Fruit fly (Drosophila melanogaster) whole organism, pupa: ENCODE measurements around the gene Mcm6.

Experiments
- CG10348 ChIP-seq: fragments of 200-800 bp; sonication (Bioruptor generic); IDR thresholded peaks from 2 replicates; pipeline ENCODE4 v1.3.6; 2022; ENCODE audit warnings: missing biosample characterization, missing genetic modification characterization
- CG13204 ChIP-seq: fragments of 200-800 bp; sonication (Bioruptor generic); optimal IDR thresholded peaks from 2 replicates; lab custom pipeline; 2018; ENCODE audit warnings: missing biosample characterization, mild to moderate bottlenecking, missing genetic modification characterization, moderate library complexity
- CG14655 ChIP-seq: fragments of 200-800 bp; sonication (Bioruptor generic); optimal IDR thresholded peaks from 3 replicates; lab custom pipeline; 2017; ENCODE audit warnings: mild to moderate bottlenecking, missing biosample characterization, missing genetic modification reagents, missing genetic modification characterization
- CG15710 ChIP-seq: fragments of 200-800 bp; sonication (Bioruptor generic); optimal IDR thresholded peaks from 2 replicates; lab custom pipeline; 2018; ENCODE audit warnings: missing biosample characterization, mild to moderate bottlenecking, missing genetic modification characterization, moderate library complexity
- CG17806 ChIP-seq: fragments of 200-800 bp; sonication (Bioruptor generic); optimal IDR thresholded peaks from 2 replicates; lab custom pipeline; 2018; ENCODE audit warnings: missing biosample characterization, mild to moderate bottlenecking, missing genetic modification characterization, moderate library complexity
- CG34367 ChIP-seq: fragments of 200-800 bp; sonication (Bioruptor generic); optimal IDR thresholded peaks from 2 replicates; lab custom pipeline; 2018; ENCODE audit warnings: missing biosample characterization, mild to moderate bottlenecking, missing genetic modification characterization
- CG8159 ChIP-seq: fragments of 200-800 bp; sonication (Bioruptor generic); optimal IDR thresholded peaks from 3 replicates; lab custom pipeline; 2018; ENCODE audit warnings: missing biosample characterization, mild to moderate bottlenecking, missing genetic modification characterization, moderate library complexity
- CG8301 ChIP-seq: fragments of 200-800 bp; sonication (Bioruptor generic); optimal IDR thresholded peaks from 2 replicates; lab custom pipeline; 2018; ENCODE audit warnings: missing biosample characterization, mild to moderate bottlenecking, missing genetic modification characterization
- D1 ChIP-seq: fragments of 200-800 bp; sonication (Bioruptor generic); optimal IDR thresholded peaks from 2 replicates; lab custom pipeline; 2018; ENCODE audit warnings: missing biosample characterization, mild to moderate bottlenecking, missing genetic modification characterization, moderate library complexity
- EcR ChIP-seq: fragments of 200-800 bp; sonication (Bioruptor generic); optimal IDR thresholded peaks from 3 replicates; lab custom pipeline; 2019; ENCODE audit warnings: missing biosample characterization, missing genetic modification characterization, mild to moderate bottlenecking, moderate library complexity, missing genetic modification reagents
- Pif1B ChIP-seq: fragments of 200-800 bp; sonication (Bioruptor generic); optimal IDR thresholded peaks from 3 replicates; lab custom pipeline; 2016; ENCODE audit warnings: missing biosample characterization, missing genetic modification characterization
- fd96Ca ChIP-seq: fragments of 200-800 bp; sonication (Bioruptor generic); IDR thresholded peaks from 3 replicates; pipeline ENCODE4 v1.3.6; 2022; ENCODE audit warnings: missing biosample characterization, missing genetic modification characterization
- gl ChIP-seq: fragments of 200-800 bp; sonication (Bioruptor generic); optimal IDR thresholded peaks from 2 replicates; lab custom pipeline; 2018; ENCODE audit warnings: missing biosample characterization, mild to moderate bottlenecking, missing genetic modification characterization
- rn ChIP-seq: fragments of 200-800 bp; sonication (Bioruptor generic); IDR thresholded peaks from 2 replicates; pipeline ENCODE4 v1.3.6; 2022; ENCODE audit warnings: missing biosample characterization, missing genetic modification characterization

dm6 chrX:6723622-6724021 lies 49.4 kb downstream of the Mcm6 start:
- no peak for TF ChIP-seq CG8159 (tag; lab: Kevin White, UChicago)
- no peak for TF ChIP-seq CG13204 (GFP tag; lab: Kevin White, UChicago)
- TF ChIP-seq fd96Ca (GFP tag; lab: Robert Waterston, UW) = no peak
- TF ChIP-seq CG17806 (tag; lab: Kevin White, UChicago) = no peak
- no peak for TF ChIP-seq CG10348
- TF ChIP-seq CG8301 (tag; lab: Kevin White, UChicago) = no peak
- TF ChIP-seq Pif1B = no peak
- no peak for TF ChIP-seq D1 (tag; lab: Kevin White, UChicago)
- TF ChIP-seq CG14655 (GFP tag; lab: Kevin White, UChicago) = no peak
- TF ChIP-seq CG34367 = no peak
- TF ChIP-seq CG15710 (tag; lab: Kevin White, UChicago) = no peak
- no peak for TF ChIP-seq EcR
- TF ChIP-seq rn = no peak
- TF ChIP-seq gl = no peak
